Worm (Caenorhabditis elegans) whole organism, L4 larva: Measurements from ENCODE around the gene rabr-2.

Experiments used
- nhr-237 ChIP-seq: sonication (generic microtip); optimal IDR thresholded peaks from 2 replicates; lab custom pipeline; 2017; ENCODE audit warnings: missing biosample characterization, missing genetic modification characterization
- nhr-25 ChIP-seq: sonication (generic microtip); optimal IDR thresholded peaks from 2 replicates; lab custom pipeline; 2017; ENCODE audit warnings: missing genetic modification characterization, mild to moderate bottlenecking, missing compliant biosample characterization, antibody characterized with exemption, moderate library complexity, borderline replicate concordance; ENCODE audit not compliant: insufficient read depth

DNA sequence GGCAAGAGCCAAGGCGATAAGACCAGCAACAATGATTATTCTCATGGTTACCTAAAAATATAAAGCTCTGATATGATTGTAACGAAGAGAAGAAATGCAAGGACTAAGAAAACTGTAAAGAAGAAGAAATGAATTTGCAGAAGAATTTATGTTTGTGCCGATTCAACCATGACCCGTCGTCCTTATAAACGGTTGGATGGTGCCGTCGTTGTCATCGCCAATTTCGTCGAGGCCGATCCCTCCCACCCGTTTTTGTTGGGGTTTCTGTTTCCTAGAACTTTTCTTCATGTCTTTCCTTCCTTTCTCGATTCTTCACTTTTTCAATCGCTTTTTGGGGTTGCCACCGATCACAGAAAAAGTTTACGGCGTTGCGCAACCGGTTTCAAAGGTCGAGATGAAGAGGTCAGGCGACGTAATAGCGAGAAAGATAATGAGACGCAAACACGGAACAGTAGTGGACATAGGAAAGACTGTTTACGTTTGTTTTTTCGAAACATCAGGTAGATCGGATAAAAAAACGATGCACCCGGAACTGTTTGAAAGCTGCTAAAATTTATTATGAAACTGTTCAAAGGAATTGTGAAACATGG, 11.2 kb downstream of the rabr-2 start, which contains the start of gene epic-1:
- TF ChIP-seq nhr-237 (tag; lab: Kevin White, UChicago) (no peak), nhr-25 (peak; percentile 64)
